Worm (Caenorhabditis elegans) whole organism, L4/young adult: ENCODE measurements around the gene aagr-4.

ENCODE experiments used
- W03F9.2 ChIP-seq: fragments of 150-350 bp; optimal IDR thresholded peaks from 2 replicates; lab custom pipeline; 2014; ENCODE audit warnings: missing biosample characterization, missing genetic modification characterization
- dao-5 ChIP-seq: sonication (generic microtip); optimal IDR thresholded peaks from 2 replicates; lab custom pipeline; 2016; ENCODE audit warnings: missing genotype, missing genetic modification characterization, moderate library complexity, missing compliant biosample characterization
- him-1 ChIP-seq: sonication (generic microtip); optimal IDR thresholded peaks from 2 replicates; lab custom pipeline; 2016; ENCODE audit warnings: missing genotype, missing genetic modification reagents, missing genetic modification characterization, missing compliant biosample characterization

ce11 chrX:438396-438795 lies 22.1 kb upstream of the aagr-4 start:
- TF ChIP-seq him-1 (tag; lab: Kevin White, UChicago) (no peak), W03F9.2 (no peak), dao-5 (tag; lab: Kevin White, UChicago) (no peak)
